Fruit fly (Drosophila melanogaster): ENCODE results near the gene CG33223.

DNA sequence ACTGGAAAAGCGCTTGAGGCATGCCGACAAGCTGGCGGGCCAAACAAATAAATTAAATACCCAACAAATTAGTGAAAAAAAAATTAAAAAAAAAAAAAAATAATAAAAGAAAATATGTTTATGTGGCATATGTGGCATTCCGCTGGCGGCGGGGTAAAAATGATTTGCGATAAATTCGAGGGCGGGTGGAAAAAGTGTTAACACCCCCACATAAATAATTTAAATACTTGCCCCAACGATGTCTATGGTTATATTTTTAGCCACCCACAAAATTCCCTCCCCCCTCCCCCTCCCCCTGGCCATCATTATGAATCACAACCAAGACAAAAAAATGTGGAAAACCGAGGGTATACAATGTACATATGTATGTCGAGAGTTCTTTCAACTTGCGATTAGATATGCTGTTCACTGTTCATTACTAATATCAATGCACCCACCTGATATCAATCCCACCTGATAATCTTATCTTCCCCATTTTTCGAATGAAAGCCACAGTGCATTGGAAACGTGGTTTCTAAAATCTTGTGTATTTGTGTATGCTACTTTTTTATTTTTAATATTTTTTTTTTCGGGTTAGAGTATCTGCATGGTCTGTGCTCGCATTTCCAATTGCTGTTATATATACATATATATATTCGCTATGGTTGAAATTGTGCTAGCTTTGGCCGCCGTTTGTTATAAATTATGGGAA, 33.3 kb downstream of the CG33223 start:
- TF ChIP-seq psq (optimal IDR thresholded peaks at IDR 0.05): no peak
- TF ChIP-seq EcR (GFP tag; optimal IDR thresholded peaks at IDR 0.05): no peak
- TF ChIP-seq Dll (optimal IDR thresholded peaks at IDR 0.05): no peak
- no peak for TF ChIP-seq pan (optimal IDR thresholded peaks at IDR 0.05)
- TF ChIP-seq usp (GFP tag; optimal IDR thresholded peaks at IDR 0.05): no peak
- no peak for TF ChIP-seq CG8478 (optimal IDR thresholded peaks at IDR 0.05)
